Worm (Caenorhabditis elegans): Measurements from ENCODE around the gene syx-4.

- no peak for TF ChIP-seq xbp-1 (tag; optimal IDR thresholded peaks at IDR 0.05)
- no peak for TF ChIP-seq nhr-11 (tag; optimal IDR thresholded peaks at IDR 0.05)
- TF ChIP-seq elt-3 (tag; optimal IDR thresholded peaks at IDR 0.05), result no peak
- no peak for TF ChIP-seq pqm-1 (tag; optimal IDR thresholded peaks at IDR 0.05)
- TF ChIP-seq aly-2 (tag; optimal IDR thresholded peaks at IDR 0.05), result no peak
- no peak for TF ChIP-seq fkh-4 (tag; optimal IDR thresholded peaks at IDR 0.05; ENCODE audit: borderline replicate concordance)
- TF ChIP-seq zag-1 (tag; optimal IDR thresholded peaks at IDR 0.05), result no peak
These were observed 21.4 kb downstream of the syx-4 start for ce11 chrIV:8478516-8478915.
